Worm (Caenorhabditis elegans) whole organism, L3 larva: Measurements from ENCODE around the gene sma-6.

Experiments
- nhr-67 ChIP-seq: fragments of 150-350 bp; optimal IDR thresholded peaks from 2 replicates; lab custom pipeline; 2014; ENCODE audit warnings: missing biosample characterization, missing genetic modification characterization
- skn-1 ChIP-seq: fragments of 150-350 bp; optimal IDR thresholded peaks from 2 replicates; lab custom pipeline; 2014; ENCODE audit warnings: missing biosample characterization, missing genetic modification characterization
- unc-39 ChIP-seq: sonication (generic microtip); optimal IDR thresholded peaks from 4 replicates; lab custom pipeline; 2017; ENCODE audit warnings: missing biosample characterization, missing genetic modification characterization

- TF ChIP-seq unc-39 = no peak
- no peak for TF ChIP-seq skn-1
- TF ChIP-seq nhr-67 = no peak
These were observed 15.2 kb downstream of the sma-6 start for ce11 chrII:6339511-6339910.
